Worm (Caenorhabditis elegans) whole organism, late embryonic: ENCODE data around the gene C07H4.1.

ENCODE experiments used
- F13H6.1 ChIP-seq: sonication (generic microtip); optimal IDR thresholded peaks from 2 replicates; lab custom pipeline; 2016; ENCODE audit warnings: missing genetic modification characterization, missing compliant biosample characterization
- ceh-18 ChIP-seq: sonication (generic microtip); optimal IDR thresholded peaks from 2 replicates; lab custom pipeline; 2016; ENCODE audit warnings: missing genetic modification characterization, missing compliant biosample characterization
- ceh-9 ChIP-seq: sonication (generic microtip); optimal IDR thresholded peaks from 2 replicates; lab custom pipeline; 2016; ENCODE audit warnings: mild to moderate bottlenecking, missing genetic modification characterization, inconsistent platforms, missing compliant biosample characterization
- nhr-11 ChIP-seq: fragments of 150-350 bp; optimal IDR thresholded peaks from 2 replicates; lab custom pipeline; 2014; ENCODE audit warnings: missing biosample characterization, missing genetic modification characterization
- pha-4 ChIP-seq: fragments of 150-350 bp; optimal IDR thresholded peaks from 2 replicates; lab custom pipeline; 2018; ENCODE audit warnings: missing biosample characterization, missing genetic modification reagents, missing genetic modification characterization
- sox-4 ChIP-seq: sonication (generic microtip); optimal IDR thresholded peaks from 2 replicates; lab custom pipeline; 2017; ENCODE audit warnings: mild to moderate bottlenecking, missing genetic modification characterization, inconsistent platforms, missing compliant biosample characterization
- ttx-3 ChIP-seq: sonication (generic microtip); optimal IDR thresholded peaks from 2 replicates; lab custom pipeline; 2016; ENCODE audit warnings: missing genetic modification reagents, missing genetic modification characterization, missing compliant biosample characterization

ce11 chrII:9094247-9094790 lies 835 bp upstream of the C07H4.1 start:
- TF ChIP-seq ttx-3 (tag; lab: Kevin White, UChicago) (no peak), ceh-9 (tag; lab: Kevin White, UChicago) (no peak), nhr-11 (tag; lab: Kevin White, UChicago) (no peak), F13H6.1 (tag; lab: Kevin White, UChicago) (no peak), pha-4 (tag; lab: Kevin White, UChicago) (no peak), sox-4 (tag; lab: Kevin White, UChicago) (no peak), ceh-18 (no peak)
